Fruit fly (Drosophila melanogaster) whole organism, embryonic: ENCODE data around the gene Ae2.

Source experiments
- Antp ChIP-seq: fragments of 200-800 bp; sonication (Bioruptor generic); optimal IDR thresholded peaks from 3 replicates; lab custom pipeline; 2016; ENCODE audit warnings: missing biosample characterization, missing genetic modification characterization
- B-H1 ChIP-seq: fragments of 200-800 bp; sonication (Bioruptor generic); IDR thresholded peaks from 3 replicates; pipeline ENCODE4 v1.3.6; 2022; ENCODE audit warnings: missing biosample characterization, missing genetic modification characterization
- BtbVII ChIP-seq: fragments of 200-800 bp; sonication (Bioruptor generic); optimal IDR thresholded peaks from 3 replicates; lab custom pipeline; 2017; ENCODE audit warnings: missing biosample characterization, mild to moderate bottlenecking, missing genetic modification characterization
- CG10431 ChIP-seq: fragments of 200-800 bp; sonication (Bioruptor generic); optimal IDR thresholded peaks from 3 replicates; lab custom pipeline; 2018; ENCODE audit warnings: missing biosample characterization, mild to moderate bottlenecking, missing genetic modification characterization
- CG11093 ChIP-seq: fragments of 200-800 bp; sonication (Bioruptor generic); IDR thresholded peaks from 3 replicates; pipeline ENCODE4 v1.3.6; 2022; ENCODE audit warnings: missing biosample characterization, missing genetic modification characterization
- CG11504 ChIP-seq: fragments of 200-800 bp; sonication (Bioruptor generic); optimal IDR thresholded peaks from 3 replicates; lab custom pipeline; 2019; ENCODE audit warnings: missing biosample characterization, mild to moderate bottlenecking, missing genetic modification characterization, moderate library complexity
- CG12071 ChIP-seq: fragments of 200-800 bp; sonication (Bioruptor generic); optimal IDR thresholded peaks from 3 replicates; lab custom pipeline; 2018; ENCODE audit warnings: missing biosample characterization, mild to moderate bottlenecking, missing genetic modification characterization
- CG12299 ChIP-seq: fragments of 200-800 bp; sonication (Bioruptor generic); optimal IDR thresholded peaks from 2 replicates; lab custom pipeline; 2018; ENCODE audit warnings: missing biosample characterization, mild to moderate bottlenecking, missing genetic modification characterization
- CG14667 ChIP-seq: fragments of 200-800 bp; sonication (Bioruptor generic); IDR thresholded peaks from 2 replicates; pipeline ENCODE4 v1.3.6; 2022; ENCODE audit warnings: missing biosample characterization, missing genetic modification characterization
- CG15073 ChIP-seq: fragments of 200-800 bp; sonication (Bioruptor generic); optimal IDR thresholded peaks from 2 replicates; lab custom pipeline; 2016; ENCODE audit warnings: missing biosample characterization, missing genetic modification characterization
- CG15696 ChIP-seq: fragments of 200-800 bp; sonication (Bioruptor generic); optimal IDR thresholded peaks from 2 replicates; lab custom pipeline; 2019; ENCODE audit warnings: missing biosample characterization, mild to moderate bottlenecking, missing genetic modification characterization, moderate library complexity
- CG17802 ChIP-seq: fragments of 200-800 bp; sonication (Bioruptor generic); optimal IDR thresholded peaks from 2 replicates; lab custom pipeline; 2018; ENCODE audit warnings: missing biosample characterization, mild to moderate bottlenecking, missing genetic modification characterization, moderate library complexity
- CG31441 ChIP-seq: fragments of 200-800 bp; sonication (Bioruptor generic); IDR thresholded peaks from 2 replicates; pipeline ENCODE4 v1.3.6; 2022; ENCODE audit warnings: missing biosample characterization, missing genetic modification characterization
- CG4820 ChIP-seq: fragments of 200-800 bp; sonication (Bioruptor generic); optimal IDR thresholded peaks from 3 replicates; lab custom pipeline; 2016; ENCODE audit warnings: missing biosample characterization, missing genetic modification characterization
- CG6765 ChIP-seq: fragments of 200-800 bp; sonication (Bioruptor generic); optimal IDR thresholded peaks from 3 replicates; lab custom pipeline; 2017; ENCODE audit warnings: missing biosample characterization, mild to moderate bottlenecking, missing genetic modification characterization
- CG7372 ChIP-seq: fragments of 200-800 bp; sonication (Bioruptor generic); IDR thresholded peaks from 2 replicates; pipeline ENCODE4 v1.3.6; 2022; ENCODE audit warnings: missing biosample characterization, missing genetic modification characterization
- CG8478 ChIP-seq: fragments of >200 bp; optimal IDR thresholded peaks from 2 replicates; lab custom pipeline; 2018
- CG9437 ChIP-seq: fragments of 200-800 bp; sonication (Bioruptor generic); optimal IDR thresholded peaks from 2 replicates; lab custom pipeline; 2018; ENCODE audit warnings: missing biosample characterization, mild to moderate bottlenecking, missing genetic modification characterization
- CG9932 ChIP-seq: fragments of 200-800 bp; sonication (Bioruptor generic); IDR thresholded peaks from 2 replicates; pipeline ENCODE4 v1.3.6; 2022; ENCODE audit warnings: missing biosample characterization, missing genetic modification characterization
- CoRest ChIP-seq: fragments of 200-800 bp; sonication (Bioruptor generic); optimal IDR thresholded peaks from 3 replicates; lab custom pipeline; 2018; ENCODE audit warnings: missing biosample characterization, mild to moderate bottlenecking, missing genetic modification characterization, moderate library complexity
- Deaf1 ChIP-seq: fragments of 200-800 bp; optimal IDR thresholded peaks from 3 replicates; lab custom pipeline; 2019; ENCODE audit warnings: missing biosample characterization, mild to moderate bottlenecking, missing genetic modification characterization, moderate library complexity
- HLHmδ ChIP-seq: fragments of 200-800 bp; sonication (Bioruptor generic); optimal IDR thresholded peaks from 2 replicates; lab custom pipeline; 2018; ENCODE audit warnings: missing biosample characterization, mild to moderate bottlenecking, missing genetic modification characterization, moderate library complexity
- Hmr ChIP-seq: fragments of 200-800 bp; sonication (Bioruptor generic); optimal IDR thresholded peaks from 3 replicates; lab custom pipeline; 2017; ENCODE audit warnings: mild to moderate bottlenecking, missing biosample characterization, missing genetic modification reagents, missing genetic modification characterization
- Hr78 ChIP-seq, 2 experiments: fragments of 200-800 bp in 1 of 2; fragments of >200 bp in 1 of 2; sonication (Bioruptor generic) in 1 of 2; optimal IDR thresholded peaks; 2 replicates each; lab custom pipeline; 2017 to 2019; ENCODE audit warnings: missing biosample characterization in 2 of 2, missing genetic modification characterization in 2 of 2, mild to moderate bottlenecking in 1 of 2, moderate library complexity in 1 of 2
- MBD-R2 ChIP-seq: fragments of 200-800 bp; sonication (Bioruptor generic); IDR thresholded peaks from 2 replicates; pipeline ENCODE4 v1.3.6; 2022; ENCODE audit warnings: missing biosample characterization, missing genetic modification characterization
- Meics ChIP-seq: fragments of 200-800 bp; sonication (Bioruptor generic); optimal IDR thresholded peaks from 2 replicates; lab custom pipeline; 2017; ENCODE audit warnings: missing biosample characterization, mild to moderate bottlenecking, missing genetic modification characterization
- Neu2 ChIP-seq: fragments of 200-800 bp; sonication (Bioruptor generic); optimal IDR thresholded peaks from 3 replicates; lab custom pipeline; 2016; ENCODE audit warnings: missing biosample characterization, missing genetic modification characterization, borderline replicate concordance
- Nf-YC ChIP-seq: fragments of 200-800 bp; optimal IDR thresholded peaks from 3 replicates; lab custom pipeline; 2019; ENCODE audit warnings: missing biosample characterization, mild to moderate bottlenecking, missing genetic modification characterization, moderate library complexity
- Optix ChIP-seq: fragments of 200-800 bp; sonication (Bioruptor generic); IDR thresholded peaks from 3 replicates; pipeline ENCODE4 v1.3.6; 2022; ENCODE audit warnings: missing biosample characterization, missing genetic modification characterization
- Spps ChIP-seq: fragments of 200-800 bp; sonication (Bioruptor generic); optimal IDR thresholded peaks from 2 replicates; lab custom pipeline; 2018; ENCODE audit warnings: missing biosample characterization, mild to moderate bottlenecking, missing genetic modification characterization
- Xrp1 ChIP-seq: fragments of 200-800 bp; sonication (Bioruptor generic); IDR thresholded peaks from 2 replicates; pipeline ENCODE4 v1.3.6; 2022; ENCODE audit warnings: missing biosample characterization, missing genetic modification characterization
- YL-1 ChIP-seq: fragments of 200-800 bp; sonication (Bioruptor generic); optimal IDR thresholded peaks from 3 replicates; lab custom pipeline; 2017; ENCODE audit warnings: missing biosample characterization, mild to moderate bottlenecking, missing genetic modification characterization
- btn ChIP-seq: fragments of 200-800 bp; sonication (Bioruptor generic); optimal IDR thresholded peaks from 2 replicates; lab custom pipeline; 2016; ENCODE audit warnings: missing biosample characterization, missing genetic modification characterization
- cg ChIP-seq: fragments of 200-800 bp; sonication (Bioruptor generic); optimal IDR thresholded peaks from 3 replicates; lab custom pipeline; 2019; ENCODE audit warnings: missing biosample characterization, mild to moderate bottlenecking, missing genetic modification characterization, moderate library complexity
- danr ChIP-seq: fragments of 200-800 bp; sonication (Bioruptor generic); IDR thresholded peaks from 2 replicates; pipeline ENCODE4 v1.3.6; 2022; ENCODE audit warnings: missing biosample characterization, missing genetic modification characterization
- dmrt11E ChIP-seq: fragments of 200-800 bp; sonication (Bioruptor generic); optimal IDR thresholded peaks from 3 replicates; lab custom pipeline; 2018; ENCODE audit warnings: missing biosample characterization, mild to moderate bottlenecking, missing genetic modification characterization, moderate library complexity
- en ChIP-seq: fragments of 200-800 bp; sonication (Bioruptor generic); optimal IDR thresholded peaks from 2 replicates; lab custom pipeline; 2016; ENCODE audit warnings: missing biosample characterization, missing genetic modification characterization
- fd102C ChIP-seq: fragments of 200-800 bp; sonication (Bioruptor generic); optimal IDR thresholded peaks from 2 replicates; lab custom pipeline; 2018; ENCODE audit warnings: missing biosample characterization, mild to moderate bottlenecking, missing genetic modification characterization, moderate library complexity
- gfzf ChIP-seq: fragments of 200-800 bp; sonication (Bioruptor generic); optimal IDR thresholded peaks from 2 replicates; lab custom pipeline; 2016; ENCODE audit warnings: missing biosample characterization, mild to moderate bottlenecking, missing genetic modification characterization, moderate library complexity
- grau ChIP-seq: fragments of 200-800 bp; optimal IDR thresholded peaks from 3 replicates; lab custom pipeline; 2019; ENCODE audit warnings: missing biosample characterization, mild to moderate bottlenecking, missing genetic modification characterization, moderate library complexity
- h ChIP-seq: fragments of >200 bp; optimal IDR thresholded peaks from 2 replicates; lab custom pipeline; 2017
- ken ChIP-seq: fragments of 200-800 bp; sonication (Bioruptor generic); IDR thresholded peaks from 3 replicates; pipeline ENCODE4 v1.3.6; 2022; ENCODE audit warnings: missing biosample characterization, missing genetic modification characterization
- klu ChIP-seq: fragments of 200-800 bp; sonication (Bioruptor generic); IDR thresholded peaks from 2 replicates; pipeline ENCODE4 v1.3.6; 2022; ENCODE audit warnings: missing biosample characterization, missing genetic modification characterization
- mirr ChIP-seq: fragments of 200-800 bp; sonication (Bioruptor generic); optimal IDR thresholded peaks from 3 replicates; lab custom pipeline; 2018; ENCODE audit warnings: missing biosample characterization, mild to moderate bottlenecking, missing genetic modification characterization
- nmo ChIP-seq: fragments of 200-800 bp; sonication (Bioruptor generic); optimal IDR thresholded peaks from 2 replicates; lab custom pipeline; 2018; ENCODE audit warnings: missing biosample characterization, mild to moderate bottlenecking, missing genetic modification characterization, moderate library complexity
- p53 ChIP-seq: fragments of 200-800 bp; sonication (Bioruptor generic); optimal IDR thresholded peaks from 2 replicates; lab custom pipeline; 2016; ENCODE audit warnings: missing biosample characterization, missing genetic modification characterization
- pzg ChIP-seq: fragments of 200-800 bp; sonication (Bioruptor generic); optimal IDR thresholded peaks from 3 replicates; lab custom pipeline; 2018; ENCODE audit warnings: missing biosample characterization, mild to moderate bottlenecking, missing genetic modification characterization, moderate library complexity
- ro ChIP-seq: fragments of 200-800 bp; sonication (Bioruptor generic); IDR thresholded peaks from 2 replicates; pipeline ENCODE4 v1.3.6; 2022; ENCODE audit warnings: missing biosample characterization, missing genetic modification characterization
- row ChIP-seq: fragments of 200-800 bp; sonication (Bioruptor generic); IDR thresholded peaks from 3 replicates; pipeline ENCODE4 v1.3.6; 2022; ENCODE audit warnings: missing biosample characterization, missing genetic modification characterization
- run ChIP-seq: fragments of 200-800 bp; sonication (Bioruptor generic); optimal IDR thresholded peaks from 3 replicates; lab custom pipeline; 2018; ENCODE audit warnings: missing biosample characterization, mild to moderate bottlenecking, missing genetic modification characterization
- salm ChIP-seq: fragments of 200-800 bp; sonication (Bioruptor generic); optimal IDR thresholded peaks from 2 replicates; lab custom pipeline; 2018; ENCODE audit warnings: missing biosample characterization, mild to moderate bottlenecking, missing genetic modification characterization
- sd ChIP-seq: fragments of 200-800 bp; sonication (Bioruptor generic); optimal IDR thresholded peaks from 3 replicates; lab custom pipeline; 2018; ENCODE audit warnings: missing biosample characterization, mild to moderate bottlenecking, missing genetic modification characterization, moderate library complexity

Ae2 gene

DNA sequence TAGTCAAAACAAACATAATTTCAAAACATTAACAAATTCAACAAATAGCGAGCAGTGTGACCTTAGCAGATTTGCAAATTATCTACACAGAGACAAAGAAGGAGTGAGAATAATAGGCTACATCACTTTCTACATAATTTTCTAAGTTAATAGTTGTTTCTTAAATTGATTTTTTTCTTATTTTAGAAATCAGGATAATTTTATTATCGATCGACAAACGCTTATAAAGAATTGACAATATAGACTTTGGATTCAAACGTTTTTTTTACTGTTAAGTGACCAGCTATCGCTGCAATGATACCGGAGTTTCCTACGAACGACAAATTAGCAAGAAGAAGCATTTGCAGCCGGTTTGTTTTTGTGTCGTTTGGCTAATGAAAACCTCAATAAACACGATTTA is 40.2 kb upstream of the Ae2 start, which contains the start of the genes nbs and defl (continued):
- TF ChIP-seq CG17802 (tag; lab: Kevin White, UChicago): no peak
- TF ChIP-seq pzg: peak; percentile 47
- TF ChIP-seq danr (GFP tag; lab: Robert Waterston, UW): peak; percentile 44; the same call in 1 of the 2 replicates
- peak; percentile 63 for TF ChIP-seq gfzf
- no peak for TF ChIP-seq YL-1 (GFP tag; lab: Kevin White, UChicago)
- no peak for TF ChIP-seq Spps (tag; lab: Kevin White, UChicago)
- TF ChIP-seq HLHmδ (GFP tag; lab: Kevin White, UChicago): no peak
- TF ChIP-seq CG9932 (GFP tag; lab: Robert Waterston, UW): peak; percentile 88
- no peak for TF ChIP-seq run (tag; lab: Kevin White, UChicago)
- peak; percentile 55 for TF ChIP-seq CG4820 (GFP tag; lab: Kevin White, UChicago)
- TF ChIP-seq CG6765 (GFP tag; lab: Kevin White, UChicago): no peak
- peak; percentile 82 for TF ChIP-seq Nf-YC
- peak; percentile 92 for TF ChIP-seq MBD-R2
- TF ChIP-seq CG14667: peak; percentile 76
- no peak for TF ChIP-seq sd
- TF ChIP-seq CG31441 (GFP tag; lab: Robert Waterston, UW): no peak; the same call in none of the 2 replicates
- TF ChIP-seq salm (tag; lab: Kevin White, UChicago): no peak
- no peak for TF ChIP-seq CG15073 (GFP tag; lab: Kevin White, UChicago)
- TF ChIP-seq CG12299 (tag; lab: Kevin White, UChicago): no peak
- no peak for TF ChIP-seq CG12071
- TF ChIP-seq CG8478 (lab: Kevin White, UChicago): no peak
- TF ChIP-seq CG9437 (GFP tag; lab: Kevin White, UChicago): peak; percentile 38
- peak; percentile 48 for TF ChIP-seq Antp (GFP tag; lab: Kevin White, UChicago)
- TF ChIP-seq nmo (GFP tag; lab: Kevin White, UChicago): peak; percentile 79
- TF ChIP-seq CG11504 (tag; lab: Kevin White, UChicago): no peak
- no peak for TF ChIP-seq p53 (GFP tag; lab: Kevin White, UChicago)
- no peak for TF ChIP-seq Hmr (GFP tag; lab: Kevin White, UChicago)
- no peak for TF ChIP-seq en (GFP tag; lab: Kevin White, UChicago)
- TF ChIP-seq grau (tag; lab: Kevin White, UChicago): peak; percentile 76
- TF ChIP-seq dmrt11E: peak; percentile 53
- TF ChIP-seq Neu2 (GFP tag; lab: Kevin White, UChicago): no peak
- TF ChIP-seq klu (GFP tag; lab: Robert Waterston, UW): peak; percentile 48; the same call in 1 of the 2 replicates
- no peak for TF ChIP-seq Hr78 (GFP tag; optimal IDR thresholded peaks at IDR 0.05; lab: Kevin White, UChicago)
- peak; percentile 76 for TF ChIP-seq Xrp1 (GFP tag; lab: Robert Waterston, UW)
- TF ChIP-seq CG15696 (tag; lab: Kevin White, UChicago): peak; percentile 66
- TF ChIP-seq h (lab: Kevin White, UChicago): no peak
- no peak for TF ChIP-seq fd102C (GFP tag; lab: Kevin White, UChicago)
- no peak for TF ChIP-seq ro (GFP tag; lab: Robert Waterston, UW)
- TF ChIP-seq CG7372 (GFP tag; lab: Robert Waterston, UW): peak; percentile 68
- TF ChIP-seq CG10431 (GFP tag; lab: Kevin White, UChicago): no peak
- no peak for TF ChIP-seq ken
- TF ChIP-seq row (GFP tag; lab: Robert Waterston, UW): peak; percentile 96
- no peak for TF ChIP-seq Optix (GFP tag; lab: Robert Waterston, UW)
- no peak for TF ChIP-seq Deaf1 (tag; lab: Kevin White, UChicago)
- peak; percentile 75; the same call in 2 of the 3 replicates for TF ChIP-seq B-H1 (GFP tag; lab: Robert Waterston, UW)
- TF ChIP-seq cg (GFP tag; lab: Kevin White, UChicago): no peak
- no peak for TF ChIP-seq btn (GFP tag; lab: Kevin White, UChicago)
- TF ChIP-seq BtbVII (GFP tag; lab: Kevin White, UChicago): no peak
- TF ChIP-seq mirr (GFP tag; lab: Kevin White, UChicago): peak; percentile 27
- peak; percentile 66; the same call in 1 of the 3 replicates for TF ChIP-seq CG11093 (GFP tag; lab: Robert Waterston, UW)
- TF ChIP-seq Meics (GFP tag; lab: Kevin White, UChicago): peak; percentile 66
- TF ChIP-seq CoRest (tag; lab: Kevin White, UChicago): peak; percentile 82
